Fruit fly (Drosophila melanogaster): ENCODE data around the gene ProtA.
A peak's percentile ranks its signal among the peaks of the same experiment; 100 is the strongest.
"Not testable (repeated sequence)": the region's sequence is repeated elsewhere in the genome, so short reads cannot be mapped to it uniquely, and the experiment has no call there.

The ProtA gene

dm6 chr2L:14881552-14881951, at the start of gene ProtA:
ProtA (minus strand) TSS chr2L:14881652.
- not testable (repeated sequence) for TF ChIP-seq D1 (tag; optimal IDR thresholded peaks at IDR 0.05); CG8301 (tag; optimal IDR thresholded peaks at IDR 0.05); CG14655 (GFP tag; optimal IDR thresholded peaks at IDR 0.05)

dm6 chr2L:14924290-14924689, 42.8 kb upstream of the ProtA start, which contains the start of gene CG3491:
CG3491 (plus strand) TSS chr2L:14924590.
- no peak for TF ChIP-seq Pif1A (GFP tag; optimal IDR thresholded peaks at IDR 0.05)
- no peak for TF ChIP-seq CG12605 (GFP tag; IDR thresholded peaks at IDR 0.05)
- no peak for TF ChIP-seq fd96Ca (GFP tag; IDR thresholded peaks at IDR 0.05)
- no peak for TF ChIP-seq CG10348 (GFP tag; IDR thresholded peaks at IDR 0.05)
- no peak for TF ChIP-seq Snoo (tag; optimal IDR thresholded peaks at IDR 0.05)
- TF ChIP-seq D1 (tag; optimal IDR thresholded peaks at IDR 0.05) = no peak

DNA sequence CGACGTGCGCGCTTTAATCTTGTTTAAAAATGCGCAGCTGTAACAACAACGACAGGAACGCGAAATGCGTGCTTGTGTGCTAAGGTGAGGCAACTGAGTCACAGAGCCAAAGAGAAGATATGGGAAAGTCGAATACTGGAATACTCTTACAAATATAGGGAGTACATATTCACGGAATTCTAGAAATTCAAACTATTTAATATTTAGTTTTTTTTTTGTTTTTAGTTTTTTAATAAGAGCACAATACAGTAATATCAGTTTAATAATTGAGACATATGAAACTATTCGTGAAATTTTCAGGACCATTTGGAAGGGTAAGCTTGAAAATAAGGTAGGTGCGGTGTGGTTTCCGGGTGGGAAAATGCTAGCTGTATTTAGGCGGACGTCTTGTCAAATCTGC, 6.1 kb upstream of the ProtA start:
- TF ChIP-seq D1 (tag; optimal IDR thresholded peaks at IDR 0.05) (no peak), CG8301 (tag; optimal IDR thresholded peaks at IDR 0.05) (no peak), CG4496 (GFP tag; IDR thresholded peaks at IDR 0.05) (no peak), CG34367 (tag; optimal IDR thresholded peaks at IDR 0.05) (no peak), CG17806 (tag; optimal IDR thresholded peaks at IDR 0.05) (no peak), CG15710 (tag; optimal IDR thresholded peaks at IDR 0.05) (no peak), CG8159 (tag; optimal IDR thresholded peaks at IDR 0.05) (peak; percentile 10)

dm6 chr2L:14883621-14884020, 2.2 kb upstream of the ProtA start, which contains the start of gene ProtB:
ProtB (minus strand) TSS chr2L:14883721.
- not testable (repeated sequence) for TF ChIP-seq CG4496 (GFP tag; IDR thresholded peaks at IDR 0.05); CG10348 (GFP tag; IDR thresholded peaks at IDR 0.05); CG34367 (tag; optimal IDR thresholded peaks at IDR 0.05)

- TF ChIP-seq CG17806 (tag; optimal IDR thresholded peaks at IDR 0.05) (no peak), Ets98B (GFP tag; IDR thresholded peaks at IDR 0.05) (no peak), CG12605 (GFP tag; IDR thresholded peaks at IDR 0.05) (no peak), Snoo (tag; optimal IDR thresholded peaks at IDR 0.05) (no peak), gl (tag; optimal IDR thresholded peaks at IDR 0.05) (no peak), Pif1B (GFP tag; optimal IDR thresholded peaks at IDR 0.05) (no peak), CG14655 (GFP tag; optimal IDR thresholded peaks at IDR 0.05) (no peak), CG13204 (GFP tag; optimal IDR thresholded peaks at IDR 0.05) (no peak), CG8301 (tag; optimal IDR thresholded peaks at IDR 0.05) (no peak), CG34367 (tag; optimal IDR thresholded peaks at IDR 0.05) (no peak), EcR (GFP tag; optimal IDR thresholded peaks at IDR 0.05) (no peak), CG15710 (tag; optimal IDR thresholded peaks at IDR 0.05) (no peak), rn (GFP tag; IDR thresholded peaks at IDR 0.05) (no peak), CG4496 (GFP tag; IDR thresholded peaks at IDR 0.05) (no peak), CG8159 (tag; optimal IDR thresholded peaks at IDR 0.05) (no peak), fd96Ca (GFP tag; IDR thresholded peaks at IDR 0.05) (no peak)
Observed at dm6 chr2L:14876233-14876632, 5.2 kb downstream of the ProtA start, which contains the start of gene CG15278. CG15278 (minus strand) TSS chr2L:14876333.

dm6 chr2L:14871922-14872321, 9.5 kb downstream of the ProtA start, which contains the start of gene CG4480:
CG4480 (minus strand) TSS chr2L:14872022.
- TF ChIP-seq gl (tag; optimal IDR thresholded peaks at IDR 0.05) (no peak), EcR (GFP tag; optimal IDR thresholded peaks at IDR 0.05) (no peak), rn (GFP tag; IDR thresholded peaks at IDR 0.05) (no peak), D1 (tag; optimal IDR thresholded peaks at IDR 0.05) (no peak), Snoo (tag; optimal IDR thresholded peaks at IDR 0.05) (no peak), CG8301 (tag; optimal IDR thresholded peaks at IDR 0.05) (no peak), Pif1B (GFP tag; optimal IDR thresholded peaks at IDR 0.05) (no peak), fd96Ca (GFP tag; IDR thresholded peaks at IDR 0.05) (no peak), CG34367 (tag; optimal IDR thresholded peaks at IDR 0.05) (no peak), CG32121 (GFP tag; IDR thresholded peaks at IDR 0.05) (no peak), CG4496 (GFP tag; IDR thresholded peaks at IDR 0.05) (no peak), Ets98B (GFP tag; IDR thresholded peaks at IDR 0.05) (no peak), CG10348 (GFP tag; IDR thresholded peaks at IDR 0.05) (no peak), Pif1A (GFP tag; optimal IDR thresholded peaks at IDR 0.05) (no peak)

DNA sequence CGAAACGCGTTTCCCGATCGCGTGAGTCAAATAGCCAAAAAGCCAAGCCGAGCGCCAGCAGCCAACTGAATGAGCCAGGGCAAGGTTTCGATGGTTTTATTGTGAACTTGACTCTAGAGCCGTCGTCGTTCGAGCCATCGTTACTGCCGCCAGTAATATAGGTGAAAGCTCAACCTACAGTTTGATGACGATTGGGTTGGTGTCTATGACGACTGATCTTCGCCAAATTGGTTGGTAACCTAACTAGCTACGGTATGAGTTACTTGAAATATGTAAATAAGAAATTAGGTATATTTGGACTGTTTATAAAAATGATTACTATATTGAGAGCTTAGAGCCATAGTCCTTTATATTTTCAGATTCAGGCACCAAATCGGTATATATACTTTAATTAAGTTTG, 29.8 kb downstream of the ProtA start, which contains the start of gene CG15279:
Gene CG15279, minus strand, starts transcription at position 72 of the 400 bp plus-strand sequence.
- no peak for TF ChIP-seq CG8301 (tag; optimal IDR thresholded peaks at IDR 0.05)

DNA sequence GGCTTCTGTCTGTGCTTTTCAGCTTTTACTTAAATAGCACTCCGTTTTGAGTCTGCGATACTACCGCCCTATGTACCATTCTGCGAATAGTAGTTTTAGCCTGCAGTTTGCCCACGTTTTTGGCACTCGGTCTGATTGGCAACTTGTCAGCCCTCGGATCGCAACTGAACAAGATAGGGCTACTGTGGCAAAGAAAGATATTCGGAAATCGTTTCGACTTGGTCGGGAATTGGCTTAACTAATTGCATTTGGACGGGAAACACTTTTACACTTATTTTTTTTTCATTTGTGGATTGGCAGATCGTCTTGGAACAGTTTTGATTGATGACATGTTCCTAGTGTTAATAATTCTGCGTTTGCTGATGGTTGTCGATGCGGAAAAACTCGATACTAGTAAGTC, 39.4 kb downstream of the ProtA start, which contains the start of gene CG42682:
Gene CG42682, plus strand, starts transcription at position 301 of the 400 bp plus-strand sequence.
- no peak for TF ChIP-seq CG9948 (tag; optimal IDR thresholded peaks at IDR 0.05)
- TF ChIP-seq CG10348 (GFP tag; IDR thresholded peaks at IDR 0.05) = no peak
- no peak for TF ChIP-seq Pif1B (GFP tag; optimal IDR thresholded peaks at IDR 0.05)
- TF ChIP-seq D1 (tag; optimal IDR thresholded peaks at IDR 0.05) = no peak
